Worm (Caenorhabditis elegans): ENCODE data around the gene C49F5.13.
A peak's percentile ranks its signal among the peaks of the same experiment; 100 is the strongest.

C49F5.13 gene

DNA sequence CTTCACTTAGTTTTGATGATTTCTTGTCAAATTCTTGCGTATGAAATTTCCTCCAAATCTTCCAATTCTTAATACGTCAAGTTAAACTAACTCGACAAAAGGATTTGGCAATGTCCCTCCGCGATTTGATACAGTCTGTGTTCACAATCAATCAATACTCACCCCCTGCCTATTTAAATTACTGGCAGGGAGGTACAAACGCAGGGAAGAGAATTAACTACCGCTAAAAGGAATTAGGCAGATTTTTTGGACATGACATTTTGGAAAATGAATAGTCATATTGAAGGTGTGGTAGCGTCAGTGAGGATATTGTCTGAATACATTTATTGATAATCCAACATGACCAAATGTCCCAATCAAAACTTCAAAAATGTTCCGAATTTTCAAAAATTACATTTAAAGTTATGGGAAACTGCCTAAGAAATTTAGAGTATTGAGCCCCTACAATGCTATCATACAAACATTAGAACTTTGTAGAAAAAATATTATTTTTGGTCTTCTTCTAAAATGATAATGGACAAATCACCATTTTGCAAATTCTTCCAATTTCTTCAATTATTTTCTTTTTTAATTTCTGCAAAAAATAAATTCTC lies 23.8 kb upstream of the C49F5.13 start (continued):
- TF ChIP-seq skn-1 (tag; optimal IDR thresholded peaks at IDR 0.05) (peak; percentile 99), pqm-1 (tag; optimal IDR thresholded peaks at IDR 0.05) (peak; percentile 80), nhr-12 (tag; optimal IDR thresholded peaks at IDR 0.05) (peak; percentile 81), alr-1 (tag; optimal IDR thresholded peaks at IDR 0.05; ENCODE audit: borderline replicate concordance) (no peak), lin-39 (tag; optimal IDR thresholded peaks at IDR 0.05) (peak; percentile 98), zip-4 (GFP tag; optimal IDR thresholded peaks at IDR 0.05) (peak; percentile 95), hpl-2 (GFP tag; optimal IDR thresholded peaks at IDR 0.05) (peak; percentile 100), unc-86 (tag; optimal IDR thresholded peaks at IDR 0.05) (peak; percentile 95), ets-5 (GFP tag; IDR thresholded peaks at IDR 0.05) (no peak), fkh-10 (GFP tag; optimal IDR thresholded peaks at IDR 0.05) (peak; percentile 99), nhr-84 (tag; optimal IDR thresholded peaks at IDR 0.05) (peak; percentile 73), ztf-11 (tag; optimal IDR thresholded peaks at IDR 0.05) (peak; percentile 90 to 93), ceh-82 (tag; optimal IDR thresholded peaks at IDR 0.05) (peak; percentile 99), vab-15 (tag; optimal IDR thresholded peaks at IDR 0.05) (peak; percentile 70), unc-98 (GFP tag; IDR thresholded peaks at IDR 0.05) (peak; percentile 76), nhr-47 (tag; optimal IDR thresholded peaks at IDR 0.05) (peak; percentile 99), swsn-7 (tag; optimal IDR thresholded peaks at IDR 0.05) (peak; percentile 98), dsc-1 (tag; optimal IDR thresholded peaks at IDR 0.05) (peak; percentile 100), ceh-8 (GFP tag; optimal IDR thresholded peaks at IDR 0.05) (peak; percentile 99), fkh-4 (tag; optimal IDR thresholded peaks at IDR 0.05; ENCODE audit: borderline replicate concordance) (peak; percentile 92), sptf-1 (tag; optimal IDR thresholded peaks at IDR 0.05) (no peak), egl-27 (tag; optimal IDR thresholded peaks at IDR 0.05) (peak; percentile 81 to 98), fos-1 (tag; optimal IDR thresholded peaks at IDR 0.05) (peak; percentile 99), nhr-85 (tag) (peak; percentile 97), nhr-19 (GFP tag; conservative IDR thresholded peaks at IDR 0.05) (peak; percentile 98), lin-13 (GFP tag; optimal IDR thresholded peaks at IDR 0.05) (peak; percentile 97), elt-3 (tag; optimal IDR thresholded peaks at IDR 0.05) (peak in 5 of 6 experiments; percentile 92 to 99 (median 97)), grh-1 (GFP tag; IDR thresholded peaks at IDR 0.05) (peak; percentile 96), mab-9 (GFP tag; IDR thresholded peaks at IDR 0.05) (peak; percentile 92), elt-2 (tag; optimal IDR thresholded peaks at IDR 0.05) (peak; percentile 94), lin-15B (tag; optimal IDR thresholded peaks at IDR 0.05) (peak; percentile 6), hlh-17 (GFP tag; optimal IDR thresholded peaks at IDR 0.05; ENCODE audit: borderline replicate concordance) (no peak), pax-3 (tag; optimal IDR thresholded peaks at IDR 0.05) (peak; percentile 92), nhr-71 (tag; optimal IDR thresholded peaks at IDR 0.05) (peak; percentile 98), ces-1 (GFP tag; optimal IDR thresholded peaks at IDR 0.05) (peak; percentile 73), xbp-1 (tag; optimal IDR thresholded peaks at IDR 0.05) (peak; percentile 96), hlh-4 (tag; optimal IDR thresholded peaks at IDR 0.05) (peak; percentile 87), nhr-11 (tag; optimal IDR thresholded peaks at IDR 0.05) (peak; percentile 99), unc-62 (GFP tag; optimal IDR thresholded peaks at IDR 0.05) (no peak), ceh-88 (GFP tag; IDR thresholded peaks at IDR 0.05) (peak; percentile 97), fkh-8 (tag; optimal IDR thresholded peaks at IDR 0.05) (peak; percentile 95), nhr-28 (tag; optimal IDR thresholded peaks at IDR 0.05) (peak; percentile 73), pag-3 (tag; optimal IDR thresholded peaks at IDR 0.05; ENCODE audit: borderline replicate concordance, insufficient read depth) (no peak), mdl-1 (tag; optimal IDR thresholded peaks at IDR 0.05) (peak in 1 of 2 experiments; percentile 93), sup-37 (GFP tag; optimal IDR thresholded peaks at IDR 0.05) (peak; percentile 87), isw-1 (GFP tag; IDR thresholded peaks at IDR 0.05) (peak; percentile 86), ceh-90 (tag; optimal IDR thresholded peaks at IDR 0.05) (peak; percentile 54), nhr-77 (tag; optimal IDR thresholded peaks at IDR 0.05) (peak; percentile 99), snpc-4 (tag; optimal IDR thresholded peaks at IDR 0.05) (peak; percentile 87), efl-1 (optimal IDR thresholded peaks at IDR 0.05) (peak; percentile 85 to 89), efl-1 (GFP tag; optimal IDR thresholded peaks at IDR 0.05 in 1 of 2) (peak; percentile 48 to 97)
